Worm (Caenorhabditis elegans) whole organism, early embryonic: Measurements from ENCODE around the gene T04F3.1.

ENCODE experiments used
- B0310.2 ChIP-seq: sonication (generic microtip); optimal IDR thresholded peaks from 2 replicates; lab custom pipeline; 2016; ENCODE audit warnings: mild to moderate bottlenecking, missing genetic modification characterization, missing compliant biosample characterization
- F13C5.2 ChIP-seq: sonication (generic microtip); optimal IDR thresholded peaks from 2 replicates; lab custom pipeline; 2017; ENCODE audit warnings: mild to moderate bottlenecking, missing genetic modification characterization, inconsistent platforms, missing compliant biosample characterization
- ama-1 ChIP-seq: fragments of 150-350 bp; optimal IDR thresholded peaks from 2 replicates; lab custom pipeline; 2014
- ceh-13 ChIP-seq: fragments of 200-800 bp; sonication (Bioruptor generic); optimal IDR thresholded peaks from 2 replicates; lab custom pipeline; 2018; ENCODE audit warnings: mild to moderate bottlenecking, missing genetic modification characterization, missing compliant biosample characterization
- sea-1 ChIP-seq: fragments of 200-800 bp; sonication (Bioruptor generic); conservative IDR thresholded peaks from 2 replicates; pipeline ENCODE4 v1.3.6; 2022; ENCODE audit warnings: missing genetic modification characterization, missing compliant biosample characterization

ce11 chrV:11737333-11737732 is 2.5 kb upstream of the T04F3.1 start:
- TF ChIP-seq sea-1 (GFP tag; lab: Robert Waterston, UW) (no peak), ama-1 (no peak), B0310.2 (tag; lab: Kevin White, UChicago) (no peak), ceh-13 (no peak), F13C5.2 (tag; lab: Kevin White, UChicago) (no peak)
